Worm (Caenorhabditis elegans): ENCODE results near the gene aly-3.

aly-3 gene

ce11 chrIV:12086498-12086897, 36.6 kb upstream of the aly-3 start (continued):
- TF ChIP-seq ZK546.5 (tag; optimal IDR thresholded peaks at IDR 0.05), result no peak
- TF ChIP-seq F37D6.2 (tag; optimal IDR thresholded peaks at IDR 0.05), result peak; percentile 61
- TF ChIP-seq aha-1 (tag), result peak; percentile 99
- TF ChIP-seq nhr-76 (tag; optimal IDR thresholded peaks at IDR 0.05), result no peak
- no peak for TF ChIP-seq ceh-82 (tag; optimal IDR thresholded peaks at IDR 0.05)
- TF ChIP-seq ces-1 (GFP tag; optimal IDR thresholded peaks at IDR 0.05), result no peak
- TF ChIP-seq lin-15B (tag; optimal IDR thresholded peaks at IDR 0.05), result no peak
- TF ChIP-seq nhr-111 (GFP tag; optimal IDR thresholded peaks at IDR 0.05), result peak; percentile 81
- peak; percentile 14 for TF ChIP-seq pqm-1 (tag; optimal IDR thresholded peaks at IDR 0.05)
- peak; percentile 89 for TF ChIP-seq F26F4.8 (GFP tag; conservative IDR thresholded peaks at IDR 0.05)
- no peak for TF ChIP-seq fos-1 (tag; optimal IDR thresholded peaks at IDR 0.05)
- TF ChIP-seq nhr-237 (tag; optimal IDR thresholded peaks at IDR 0.05), result peak; percentile 17
- TF ChIP-seq ceh-20 (GFP tag; IDR thresholded peaks at IDR 0.05), result peak; percentile 86
- no peak for TF ChIP-seq attf-4 (tag; optimal IDR thresholded peaks at IDR 0.05)
- TF ChIP-seq zfp-3 (GFP tag; conservative IDR thresholded peaks at IDR 0.05), result peak; percentile 79; the same call in 1 of the 2 replicates
- peak in 1 of 2 experiments; percentile 47 for TF ChIP-seq hif-1 (tag; optimal IDR thresholded peaks at IDR 0.05)
- peak; percentile 74 for TF ChIP-seq dve-1 (tag; optimal IDR thresholded peaks at IDR 0.05; ENCODE audit: insufficient read depth)
- TF ChIP-seq zfp-2 (tag; optimal IDR thresholded peaks at IDR 0.05), result peak; percentile 60
- TF ChIP-seq F10B5.3 (tag; optimal IDR thresholded peaks at IDR 0.05), result peak; percentile 63
- TF ChIP-seq nhr-48 (tag; optimal IDR thresholded peaks at IDR 0.05), result peak; percentile 69
- TF ChIP-seq zag-1 (tag; optimal IDR thresholded peaks at IDR 0.05), result no peak
- no peak for TF ChIP-seq ztf-11 (tag; optimal IDR thresholded peaks at IDR 0.05)
- peak; percentile 84 for TF ChIP-seq T26A8.4 (GFP tag; IDR thresholded peaks at IDR 0.05)
- TF ChIP-seq Y5F2A.4 (GFP tag; optimal IDR thresholded peaks at IDR 0.05), result peak; percentile 76
- peak; percentile 73 for TF ChIP-seq spr-1 (tag; optimal IDR thresholded peaks at IDR 0.05)
- TF ChIP-seq zip-11 (GFP tag; IDR thresholded peaks at IDR 0.05), result peak; percentile 67; the same call in 1 of the 2 replicates
- TF ChIP-seq php-3 (GFP tag; IDR thresholded peaks at IDR 0.05), result peak; percentile 75
- TF ChIP-seq tag-97 (GFP tag; IDR thresholded peaks at IDR 0.05), result no peak
- TF ChIP-seq dmd-8 (GFP tag; IDR thresholded peaks at IDR 0.05), result peak; percentile 92
- peak; percentile 88 for TF ChIP-seq gei-8 (GFP tag; optimal IDR thresholded peaks at IDR 0.05)
- TF ChIP-seq ZK337.2 (GFP tag; IDR thresholded peaks at IDR 0.05), result peak; percentile 86
- peak; percentile 66 for TF ChIP-seq dmd-6 (GFP tag; IDR thresholded peaks at IDR 0.05)
- TF ChIP-seq sdz-12 (GFP tag; optimal IDR thresholded peaks at IDR 0.05), result peak; percentile 75
- TF ChIP-seq Y48G9A.11 (GFP tag; IDR thresholded peaks at IDR 0.05), result peak; percentile 86
- TF ChIP-seq unc-62 (GFP tag; optimal IDR thresholded peaks at IDR 0.05 in 1 of 2), result no peak
- no peak for TF ChIP-seq unc-62 (tag; optimal IDR thresholded peaks at IDR 0.05)
- peak; percentile 18; the same call in 1 of the 2 replicates for TF ChIP-seq mdt-29 (GFP tag; IDR thresholded peaks at IDR 0.05)
- no peak for TF ChIP-seq egl-27 (tag; optimal IDR thresholded peaks at IDR 0.05)
- TF ChIP-seq F44E2.7 (GFP tag; IDR thresholded peaks at IDR 0.05), result peak; percentile 94
- peak; percentile 92 for TF ChIP-seq D1046.2 (GFP tag; IDR thresholded peaks at IDR 0.05)
- peak; percentile 81 for TF ChIP-seq rbr-2 (tag; optimal IDR thresholded peaks at IDR 0.05)
- peak; percentile 84 for TF ChIP-seq mxl-3 (GFP tag; optimal IDR thresholded peaks at IDR 0.05)
- peak; percentile 71 for TF ChIP-seq lir-3 (tag; optimal IDR thresholded peaks at IDR 0.05)
- TF ChIP-seq daf-19 (GFP tag; conservative IDR thresholded peaks at IDR 0.05), result peak; percentile 55; the same call in 1 of the 2 replicates
- TF ChIP-seq T20F7.1 (GFP tag; optimal IDR thresholded peaks at IDR 0.05), result no peak
- peak; percentile 59; the same call in 1 of the 2 replicates for TF ChIP-seq ceh-44 (GFP tag; IDR thresholded peaks at IDR 0.05)
- peak; percentile 48 for TF ChIP-seq dpl-1 (GFP tag; optimal IDR thresholded peaks at IDR 0.05)
- peak; percentile 64 for TF ChIP-seq lin-1 (GFP tag; IDR thresholded peaks at IDR 0.05)
- TF ChIP-seq lin-29 (GFP tag; IDR thresholded peaks at IDR 0.05), result peak; percentile 82
- TF ChIP-seq madf-5 (GFP tag; IDR thresholded peaks at IDR 0.05), result peak; percentile 47 to 91; a peak in 2 of 4 replicates
- no peak for TF ChIP-seq skn-1 (tag; optimal IDR thresholded peaks at IDR 0.05)
- peak; percentile 91 for TF ChIP-seq pha-4 (GFP tag; IDR thresholded peaks at IDR 0.05)
- TF ChIP-seq pha-4 (tag; optimal IDR thresholded peaks at IDR 0.05), result no peak
